Fruit fly (Drosophila melanogaster) whole organism, adult: ENCODE measurements around the gene Taf7.

Experiments used
- CG14711 ChIP-seq: fragments of 200-800 bp; sonication (Bioruptor generic); optimal IDR thresholded peaks from 2 replicates; lab custom pipeline; 2018; ENCODE audit warnings: missing biosample characterization, mild to moderate bottlenecking, missing genetic modification characterization, moderate library complexity
- CG5204 ChIP-seq: fragments of 200-800 bp; sonication (Bioruptor generic); optimal IDR thresholded peaks from 2 replicates; lab custom pipeline; 2016; ENCODE audit warnings: missing biosample characterization, missing genetic modification characterization
- Mnt ChIP-seq: fragments of 200-800 bp; sonication (Bioruptor generic); optimal IDR thresholded peaks from 2 replicates; lab custom pipeline; 2016; ENCODE audit warnings: missing biosample characterization, mild to moderate bottlenecking, missing genetic modification characterization
- cnc ChIP-seq, 2 experiments: fragments of >200 bp; optimal IDR thresholded peaks; 2 replicates each; lab custom pipeline; 2017
- kay ChIP-seq: fragments of 200-800 bp; sonication (Bioruptor generic); peaks from one replicate; lab custom pipeline; 2016; ENCODE audit warnings: missing biosample characterization, missing genetic modification characterization, borderline replicate concordance

The Taf7 gene

DNA sequence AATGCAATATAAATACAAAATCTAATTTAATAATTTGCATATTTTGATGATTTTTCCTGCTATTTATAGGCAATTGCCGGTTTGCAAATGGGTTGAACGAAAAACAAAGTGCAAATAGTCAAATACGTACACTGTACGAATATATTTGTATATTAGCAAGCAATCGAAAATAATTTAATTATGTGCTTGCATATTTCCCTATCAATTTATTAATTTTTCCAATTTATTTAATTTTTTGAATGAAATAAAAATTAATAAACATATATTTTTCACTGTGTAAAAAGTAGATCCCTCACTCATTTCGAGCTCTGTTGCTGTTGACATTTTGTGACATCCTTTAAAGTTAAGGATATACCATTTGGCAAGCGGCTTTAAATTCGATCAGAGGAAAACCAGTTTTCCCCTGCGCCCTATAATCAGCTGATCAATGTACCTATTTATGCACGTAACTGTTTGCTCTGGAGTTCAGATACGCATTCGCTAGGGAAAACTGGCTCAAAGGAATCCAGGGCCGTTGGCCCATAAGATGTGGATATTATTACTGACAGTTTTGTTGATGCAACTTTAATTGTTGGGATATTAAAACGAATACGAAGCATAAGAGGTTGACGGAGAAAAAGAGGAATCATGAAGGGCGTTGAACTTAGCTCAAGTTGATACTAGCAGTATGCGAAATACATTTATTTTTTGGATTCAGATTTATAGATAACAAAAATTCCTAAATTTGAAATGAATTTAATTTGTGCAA, 46.1 kb downstream of the Taf7 start:
- TF ChIP-seq CG14711 (tag; lab: Kevin White, UChicago), result no peak

DNA sequence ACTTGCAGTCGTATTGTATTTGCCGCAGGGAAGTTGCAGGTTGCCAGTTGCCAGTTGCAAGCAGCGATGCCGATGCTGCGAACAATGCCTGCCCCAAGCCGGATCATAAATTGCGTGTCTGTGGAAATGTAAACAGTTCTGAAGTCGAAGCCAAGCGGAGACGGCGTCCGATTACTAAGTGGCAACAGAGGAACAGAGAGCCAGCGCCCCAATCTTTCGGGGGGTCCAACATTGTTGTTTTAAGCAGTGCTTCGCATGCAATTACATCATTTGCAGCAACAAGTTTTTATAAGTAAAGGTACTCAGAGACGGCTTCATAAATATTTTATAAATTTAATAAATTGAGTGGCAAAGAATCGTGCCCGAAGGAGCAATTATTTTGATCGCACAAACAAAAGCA, 47.3 kb downstream of the Taf7 start:
- no peak for TF ChIP-seq cnc (optimal IDR thresholded peaks at IDR 0.05; lab: Kevin White, UChicago)
- TF ChIP-seq CG5204, result no peak
- no peak for TF ChIP-seq kay (GFP tag; lab: Kevin White, UChicago)
- no peak for TF ChIP-seq Mnt (GFP tag; lab: Kevin White, UChicago)

DNA sequence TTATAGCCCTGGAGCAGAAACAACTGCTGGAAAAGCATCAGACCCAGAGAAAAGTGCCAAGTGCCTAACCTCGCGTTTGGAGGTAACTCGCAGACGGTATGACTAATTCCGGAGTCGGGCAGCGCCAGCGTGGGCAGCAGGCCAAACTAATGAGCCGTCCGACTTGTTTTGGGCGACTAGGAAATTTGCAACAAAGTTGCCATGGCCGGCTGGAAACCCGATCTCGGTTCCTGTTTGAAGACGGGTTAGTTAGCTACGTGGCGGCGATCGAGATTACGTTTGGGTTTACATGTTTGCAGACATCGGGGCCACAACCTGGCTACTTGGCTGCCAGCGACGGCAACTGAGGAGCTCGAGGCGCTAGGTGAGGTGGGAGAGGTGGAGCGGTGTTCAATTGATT, 49.9 kb downstream of the Taf7 start:
- no peak for TF ChIP-seq Mnt (GFP tag; lab: Kevin White, UChicago)
